Worm (Caenorhabditis elegans): ENCODE measurements around the gene plrg-1.
A peak's percentile ranks its signal among the peaks of the same experiment; 100 is the strongest.

Gene plrg-1

ce11 chrV:10805934-10806333, 1.8 kb downstream of the plrg-1 start, which contains the start of gene prp-38:
TSS of gene prp-38 (minus strand) at chrV:10806034.
- peak; percentile 70 for TF ChIP-seq aha-1 (tag)
- no peak for TF ChIP-seq unc-62 (GFP tag; optimal IDR thresholded peaks at IDR 0.05 in 1 of 2)
- no peak for TF ChIP-seq unc-62 (tag; optimal IDR thresholded peaks at IDR 0.05)

DNA sequence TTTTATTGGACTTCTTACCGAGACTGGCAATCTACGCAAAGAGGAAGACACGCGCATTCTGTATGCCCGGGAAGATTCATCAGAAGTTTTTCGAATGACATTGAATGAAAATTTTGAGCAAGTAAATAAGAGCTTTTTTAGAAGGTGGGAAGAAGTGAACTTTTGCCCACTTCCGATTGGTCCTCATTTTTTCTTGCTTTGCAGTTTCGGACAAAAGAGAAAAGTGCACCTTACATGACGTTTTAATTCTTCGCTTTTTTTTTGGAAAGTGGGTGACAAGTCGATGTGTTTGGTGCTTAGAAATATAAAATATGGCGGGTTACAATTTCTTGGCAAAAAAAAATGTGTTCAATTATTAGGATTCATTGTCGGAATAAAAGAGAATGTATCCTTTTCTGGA, 3.3 kb downstream of the plrg-1 start, which contains the start of gene secs-1:
secs-1 (minus strand) TSS at position 101 of the 400 bp plus-strand sequence.
- TF ChIP-seq F49E8.2 (tag; optimal IDR thresholded peaks at IDR 0.05; ENCODE audit: borderline replicate concordance), result no peak
- no peak for TF ChIP-seq lin-15B (tag; optimal IDR thresholded peaks at IDR 0.05)
- no peak for TF ChIP-seq tra-1 (GFP tag; IDR thresholded peaks at IDR 0.05)
- TF ChIP-seq mxl-3 (GFP tag; optimal IDR thresholded peaks at IDR 0.05), result no peak
- TF ChIP-seq R02D3.7 (tag; optimal IDR thresholded peaks at IDR 0.05), result no peak
- no peak for TF ChIP-seq nhr-10 (tag; optimal IDR thresholded peaks at IDR 0.05)
- TF ChIP-seq madf-9 (GFP tag; conservative IDR thresholded peaks at IDR 0.05), result no peak
- no peak for TF ChIP-seq nhr-48 (tag; optimal IDR thresholded peaks at IDR 0.05)
- TF ChIP-seq mxl-2 (GFP tag; conservative IDR thresholded peaks at IDR 0.05), result no peak
- TF ChIP-seq mes-2 (tag; optimal IDR thresholded peaks at IDR 0.05; ENCODE audit: poor library complexity, severe bottlenecking), result no peak
- no peak for TF ChIP-seq lir-3 (tag; optimal IDR thresholded peaks at IDR 0.05)

DNA sequence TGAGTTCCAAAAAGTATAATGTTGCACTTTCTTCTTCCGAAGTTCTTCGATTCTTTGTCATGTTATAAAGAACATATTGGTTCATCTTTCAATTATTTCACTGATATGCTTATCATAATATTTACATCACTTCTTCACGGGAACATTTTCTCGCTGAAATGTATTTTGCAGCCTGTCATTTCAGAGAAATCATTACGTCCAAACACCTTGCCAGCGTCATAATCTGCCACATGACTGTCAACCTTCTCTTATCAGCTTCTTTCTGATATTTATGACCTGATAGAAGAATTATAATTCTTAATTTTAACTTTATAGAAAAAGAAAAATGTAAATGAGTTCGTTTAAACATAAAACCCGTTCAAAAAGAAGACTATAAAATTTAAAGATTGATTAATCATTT, 5.7 kb downstream of the plrg-1 start:
- no peak for TF ChIP-seq mxl-3 (GFP tag; optimal IDR thresholded peaks at IDR 0.05)
- peak in 1 of 2 experiments; percentile 49 for TF ChIP-seq mdl-1 (tag; optimal IDR thresholded peaks at IDR 0.05)
- 0 out of 2 replicates have a peak, but pooled peaks have one; percentile 54 for TF ChIP-seq nhr-41 (GFP tag; IDR thresholded peaks at IDR 0.05)
- TF ChIP-seq lsy-2 (tag; optimal IDR thresholded peaks at IDR 0.05), result no peak
- TF ChIP-seq attf-4 (tag; optimal IDR thresholded peaks at IDR 0.05), result no peak
- peak; percentile 90 for TF ChIP-seq lin-1 (GFP tag; IDR thresholded peaks at IDR 0.05)
- no peak for TF ChIP-seq T26A8.4 (GFP tag; IDR thresholded peaks at IDR 0.05)
- TF ChIP-seq hlh-11 (tag; optimal IDR thresholded peaks at IDR 0.05), result peak; percentile 95
- no peak for TF ChIP-seq set-16 (GFP tag; IDR thresholded peaks at IDR 0.05)
- TF ChIP-seq lin-39 (tag; optimal IDR thresholded peaks at IDR 0.05), result no peak
- TF ChIP-seq mdt-29 (GFP tag; IDR thresholded peaks at IDR 0.05), result 0 out of 2 replicates have a peak, but pooled peaks have one; percentile 31
- no peak for TF ChIP-seq ztf-7 (tag; optimal IDR thresholded peaks at IDR 0.05)
- TF ChIP-seq duxl-1 (tag; optimal IDR thresholded peaks at IDR 0.05; ENCODE audit: poor library complexity), result no peak
- no peak for TF ChIP-seq ces-1 (GFP tag; optimal IDR thresholded peaks at IDR 0.05)
- no peak for TF ChIP-seq mes-2 (tag; optimal IDR thresholded peaks at IDR 0.05; ENCODE audit: poor library complexity, severe bottlenecking)
- TF ChIP-seq spr-3 (GFP tag; optimal IDR thresholded peaks at IDR 0.05), result no peak
- no peak for TF ChIP-seq zfp-2 (tag; optimal IDR thresholded peaks at IDR 0.05)
- no peak for TF ChIP-seq jun-1 (tag; optimal IDR thresholded peaks at IDR 0.05)
- TF ChIP-seq ceh-32 (tag; optimal IDR thresholded peaks at IDR 0.05; ENCODE audit: poor library complexity), result no peak
- TF ChIP-seq F49E8.2 (tag; optimal IDR thresholded peaks at IDR 0.05; ENCODE audit: borderline replicate concordance), result no peak
- TF ChIP-seq ceh-28 (tag; optimal IDR thresholded peaks at IDR 0.05), result no peak
- TF ChIP-seq sdz-12 (GFP tag; optimal IDR thresholded peaks at IDR 0.05), result no peak
- peak; percentile 70 for TF ChIP-seq nhr-77 (tag; optimal IDR thresholded peaks at IDR 0.05)
- no peak for TF ChIP-seq tag-97 (GFP tag; IDR thresholded peaks at IDR 0.05)
- TF ChIP-seq spr-1 (tag; optimal IDR thresholded peaks at IDR 0.05), result no peak
- no peak for TF ChIP-seq snpc-4 (tag; optimal IDR thresholded peaks at IDR 0.05)
- TF ChIP-seq dmd-6 (GFP tag; IDR thresholded peaks at IDR 0.05), result peak; percentile 99
- no peak for TF ChIP-seq nhr-25 (tag; optimal IDR thresholded peaks at IDR 0.05; ENCODE audit: borderline replicate concordance, insufficient read depth)
- peak; percentile 33 for TF ChIP-seq mep-1 (tag; optimal IDR thresholded peaks at IDR 0.05)
- no peak for TF ChIP-seq nhr-237 (tag; optimal IDR thresholded peaks at IDR 0.05)
- peak; percentile 83 for TF ChIP-seq nhr-48 (tag; optimal IDR thresholded peaks at IDR 0.05)
- TF ChIP-seq madf-5 (GFP tag; IDR thresholded peaks at IDR 0.05), result no peak
- TF ChIP-seq ceh-20 (GFP tag; IDR thresholded peaks at IDR 0.05), result peak; percentile 69; the same call in 1 of the 2 replicates
- TF ChIP-seq tra-1 (GFP tag; IDR thresholded peaks at IDR 0.05), result peak; percentile 95
- TF ChIP-seq nhr-111 (GFP tag; optimal IDR thresholded peaks at IDR 0.05), result no peak
- TF ChIP-seq dve-1 (tag; optimal IDR thresholded peaks at IDR 0.05; ENCODE audit: insufficient read depth), result peak; percentile 96
- TF ChIP-seq nhr-102 (tag; optimal IDR thresholded peaks at IDR 0.05), result peak; percentile 88
- TF ChIP-seq ztf-11 (tag; optimal IDR thresholded peaks at IDR 0.05), result no peak
